Worm (Caenorhabditis elegans) whole organism, early embryonic: ENCODE measurements around the gene nspf-2.
A peak's percentile ranks its signal among the peaks of the same experiment; 100 is the strongest.

Experiments used
- B0310.2 ChIP-seq: sonication (generic microtip); optimal IDR thresholded peaks from 2 replicates; lab custom pipeline; 2016; ENCODE audit warnings: mild to moderate bottlenecking, missing genetic modification characterization, missing compliant biosample characterization
- F13C5.2 ChIP-seq: sonication (generic microtip); optimal IDR thresholded peaks from 2 replicates; lab custom pipeline; 2017; ENCODE audit warnings: mild to moderate bottlenecking, missing genetic modification characterization, inconsistent platforms, missing compliant biosample characterization
- aly-1 ChIP-seq: sonication (generic microtip); optimal IDR thresholded peaks from 2 replicates; lab custom pipeline; 2016; ENCODE audit warnings: missing genetic modification characterization, missing compliant biosample characterization
- ama-1 ChIP-seq: fragments of 150-350 bp; optimal IDR thresholded peaks from 2 replicates; lab custom pipeline; 2014
- ceh-13 ChIP-seq: fragments of 200-800 bp; sonication (Bioruptor generic); optimal IDR thresholded peaks from 2 replicates; lab custom pipeline; 2018; ENCODE audit warnings: mild to moderate bottlenecking, missing genetic modification characterization, missing compliant biosample characterization
- ceh-36 ChIP-seq: sonication (generic microtip); optimal IDR thresholded peaks from 2 replicates; lab custom pipeline; 2016; ENCODE audit warnings: missing genetic modification characterization, inconsistent platforms, missing compliant biosample characterization
- ets-7 ChIP-seq: sonication (generic microtip); optimal IDR thresholded peaks from 2 replicates; lab custom pipeline; 2016; ENCODE audit warnings: missing genotype, missing genetic modification characterization, missing compliant biosample characterization
- flt-1 ChIP-seq: fragments of 200-800 bp; sonication (Bioruptor generic); IDR thresholded peaks from 2 replicates; pipeline ENCODE4 v1.3.6; 2022; ENCODE audit warnings: missing genetic modification characterization, missing compliant biosample characterization
- hmbx-1 ChIP-seq: sonication (generic microtip); optimal IDR thresholded peaks from 2 replicates; lab custom pipeline; 2016; ENCODE audit warnings: mild to moderate bottlenecking, missing genetic modification characterization, missing compliant biosample characterization
- hmg-4 ChIP-seq: fragments of 200-800 bp; sonication (Bioruptor generic); optimal IDR thresholded peaks from 2 replicates; lab custom pipeline; 2018; ENCODE audit warnings: mild to moderate bottlenecking, missing genetic modification characterization, missing compliant biosample characterization
- hnd-1 ChIP-seq: sonication (generic microtip); optimal IDR thresholded peaks from 2 replicates; lab custom pipeline; 2016; ENCODE audit warnings: missing genetic modification characterization, missing compliant biosample characterization
- pes-1 ChIP-seq: fragments of 200-800 bp; sonication (Bioruptor generic); IDR thresholded peaks from 2 replicates; pipeline ENCODE4 v1.3.6; 2022; ENCODE audit warnings: missing genetic modification reagents, missing genetic modification characterization, missing compliant biosample characterization
- scrt-1 ChIP-seq: fragments of 200-800 bp; sonication (Bioruptor generic); IDR thresholded peaks from 2 replicates; pipeline ENCODE4 v1.3.6; 2022; ENCODE audit warnings: missing genetic modification characterization, missing compliant biosample characterization
- sea-1 ChIP-seq: fragments of 200-800 bp; sonication (Bioruptor generic); conservative IDR thresholded peaks from 2 replicates; pipeline ENCODE4 v1.3.6; 2022; ENCODE audit warnings: missing genetic modification characterization, missing compliant biosample characterization
- tbx-11 ChIP-seq: fragments of 200-800 bp; sonication (Bioruptor generic); IDR thresholded peaks from 2 replicates; pipeline ENCODE4 v1.3.6; 2022; ENCODE audit warnings: missing genetic modification characterization, missing compliant biosample characterization
- tbx-37 ChIP-seq: fragments of 200-800 bp; sonication (Bioruptor generic); conservative IDR thresholded peaks from 2 replicates; pipeline ENCODE4 v1.3.6; 2022; ENCODE audit warnings: missing genetic modification reagents, missing genetic modification characterization, missing compliant biosample characterization
- tra-4 ChIP-seq: sonication (generic microtip); optimal IDR thresholded peaks from 2 replicates; lab custom pipeline; 2017; ENCODE audit warnings: missing genetic modification characterization, missing compliant biosample characterization

Gene nspf-2

DNA sequence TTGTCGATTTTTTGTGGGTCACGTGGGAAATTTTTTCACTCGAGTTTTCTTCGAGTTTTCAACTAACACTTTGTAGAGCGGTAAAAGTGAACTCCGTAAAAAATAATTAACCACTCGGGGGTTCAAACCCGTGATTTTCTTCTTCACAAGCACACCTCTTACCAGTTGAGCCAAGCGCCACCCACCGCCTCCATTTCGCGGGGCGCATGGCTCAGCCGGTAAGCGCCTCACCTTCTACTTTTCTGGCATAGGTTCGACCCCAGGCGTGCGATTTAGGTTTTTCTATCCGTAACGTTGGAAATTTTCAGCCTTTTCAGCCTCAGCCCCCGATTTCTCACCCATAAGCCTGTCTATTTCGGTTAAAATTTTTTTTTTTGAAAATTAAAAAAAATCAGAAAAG lies 33.3 kb downstream of the nspf-2 start:
- no peak for TF ChIP-seq sea-1
- no peak for TF ChIP-seq flt-1
- no peak for TF ChIP-seq scrt-1
- no peak for TF ChIP-seq F13C5.2 (tag; lab: Kevin White, UChicago)
- TF ChIP-seq ceh-13 (GFP tag; lab: Kevin White, UChicago) = no peak
- TF ChIP-seq ets-7 (tag; lab: Kevin White, UChicago) = no peak
- no peak for TF ChIP-seq hmg-4 (GFP tag; lab: Kevin White, UChicago)
- TF ChIP-seq tbx-37 = no peak
- no peak for TF ChIP-seq hnd-1 (tag; lab: Kevin White, UChicago)
- no peak for TF ChIP-seq ceh-36 (tag; lab: Kevin White, UChicago)
- TF ChIP-seq aly-1 (tag; lab: Kevin White, UChicago) = no peak
- no peak for TF ChIP-seq tra-4 (tag; lab: Kevin White, UChicago)

DNA sequence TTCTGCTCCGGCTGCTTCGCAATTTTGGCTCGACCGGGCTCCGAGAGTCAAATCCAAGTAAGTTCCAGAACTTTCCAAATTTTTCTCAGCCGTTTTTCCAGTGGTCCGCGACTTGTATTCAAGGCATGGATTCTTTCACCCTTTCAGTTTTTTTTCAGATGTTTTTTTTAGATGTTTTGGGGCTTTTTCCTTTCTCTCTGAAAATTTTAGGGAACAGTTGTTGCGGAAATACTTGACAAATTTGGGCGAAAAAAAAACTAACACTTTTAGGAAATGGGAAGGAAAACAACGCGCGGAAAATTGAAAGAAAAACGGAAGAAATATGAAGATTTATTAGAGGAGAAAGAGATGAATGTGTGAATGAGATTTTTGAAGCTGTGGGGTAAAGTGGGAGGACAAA lies 36.8 kb downstream of the nspf-2 start, which contains the start of the genes T05A8.11 and nep-2:
T05A8.11 (minus strand) TSS at position 101 of the 400 bp plus-strand sequence.
nep-2 (minus strand) TSS at position 192 of the 400 bp plus-strand sequence.
- TF ChIP-seq pes-1 (GFP tag; lab: Robert Waterston, UW) = no peak
- TF ChIP-seq tra-4 (tag; lab: Kevin White, UChicago) = no peak
- no peak for TF ChIP-seq ets-7 (tag; lab: Kevin White, UChicago)
- no peak for TF ChIP-seq hmg-4 (GFP tag; lab: Kevin White, UChicago)
- TF ChIP-seq B0310.2 (tag; lab: Kevin White, UChicago) = no peak
- no peak for TF ChIP-seq ceh-36 (tag; lab: Kevin White, UChicago)
- no peak for TF ChIP-seq hnd-1 (tag; lab: Kevin White, UChicago)
- TF ChIP-seq hmbx-1 (tag; lab: Kevin White, UChicago) = no peak

DNA sequence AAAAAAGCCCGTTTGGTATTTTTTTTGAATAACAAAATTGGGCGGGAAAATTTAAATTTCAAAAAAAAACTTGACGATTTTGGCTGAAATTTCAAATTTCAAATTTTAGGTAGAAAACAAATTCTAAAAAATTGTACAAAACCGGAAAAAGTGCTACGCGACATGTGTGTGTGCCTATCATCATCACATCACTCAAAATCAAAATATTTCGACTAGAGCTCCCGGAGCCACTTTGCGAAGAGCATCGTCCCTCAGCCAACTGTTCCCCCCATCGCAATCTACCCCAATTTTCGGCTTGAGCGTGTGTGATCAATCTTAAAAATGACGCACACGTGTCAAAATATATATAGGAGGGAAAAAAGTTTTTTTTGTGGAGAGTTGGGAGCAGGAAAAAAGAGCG lies 38.1 kb downstream of the nspf-2 start:
- TF ChIP-seq aly-1 (tag; lab: Kevin White, UChicago) (no peak), hmbx-1 (tag; lab: Kevin White, UChicago) (no peak), hmg-4 (GFP tag; lab: Kevin White, UChicago) (no peak), flt-1 (no peak), tbx-11 (GFP tag; lab: Robert Waterston, UW) (no peak), F13C5.2 (tag; lab: Kevin White, UChicago) (no peak), scrt-1 (no peak), ceh-13 (GFP tag; lab: Kevin White, UChicago) (no peak), sea-1 (no peak), tra-4 (tag; lab: Kevin White, UChicago) (no peak), hnd-1 (tag; lab: Kevin White, UChicago) (no peak), tbx-37 (no peak), B0310.2 (tag; lab: Kevin White, UChicago) (no peak), ceh-36 (tag; lab: Kevin White, UChicago) (no peak), ama-1 (lab: Kevin White, UChicago) (no peak), ets-7 (tag; lab: Kevin White, UChicago) (no peak), pes-1 (GFP tag; lab: Robert Waterston, UW) (no peak)

DNA sequence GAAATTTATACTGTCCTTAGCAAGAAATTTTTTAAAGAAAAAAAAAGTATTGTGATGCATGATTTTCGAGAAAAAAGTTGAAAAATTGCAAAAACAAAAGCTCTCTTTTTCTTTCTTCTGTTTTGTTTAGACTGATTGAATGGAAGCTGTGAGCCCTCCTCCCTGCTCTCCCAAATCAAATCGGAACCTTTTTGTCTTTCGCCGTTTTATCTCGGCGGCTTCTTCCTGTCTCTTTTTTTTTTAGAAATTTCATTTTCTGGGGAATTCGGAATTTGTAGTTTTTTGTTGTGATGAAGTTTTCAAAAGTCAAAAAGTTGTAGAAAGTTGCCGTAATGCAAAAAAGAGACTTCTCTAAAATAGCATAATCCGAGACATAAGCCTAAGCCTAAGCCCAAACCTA lies 41.9 kb downstream of the nspf-2 start:
- no peak for TF ChIP-seq ceh-13 (GFP tag; lab: Kevin White, UChicago)
- TF ChIP-seq hnd-1 (tag; lab: Kevin White, UChicago) = no peak
- TF ChIP-seq aly-1 (tag; lab: Kevin White, UChicago) = no peak

DNA sequence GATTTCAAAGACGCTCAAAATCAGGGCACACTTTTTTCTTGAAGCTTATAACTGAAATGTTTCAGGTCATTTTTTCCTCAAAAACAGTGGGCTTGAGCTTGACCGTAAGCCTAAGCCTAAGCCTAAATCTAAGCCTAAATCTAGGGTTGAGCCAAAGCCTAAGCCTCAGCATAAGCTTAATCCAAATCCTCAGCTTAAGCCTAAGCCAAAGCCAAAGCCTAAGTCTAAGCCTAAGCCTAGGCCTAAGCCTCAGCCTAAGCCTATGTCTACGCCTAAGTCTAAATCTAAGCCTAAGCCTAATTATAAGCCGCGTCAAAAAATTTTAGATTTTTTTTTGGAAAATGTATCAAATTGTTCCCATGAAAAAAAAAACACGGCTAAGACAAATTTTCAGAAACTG lies 45.5 kb downstream of the nspf-2 start:
- peak; percentile 66 for TF ChIP-seq ceh-36 (tag; lab: Kevin White, UChicago)
- no peak for TF ChIP-seq aly-1 (tag; lab: Kevin White, UChicago)

DNA sequence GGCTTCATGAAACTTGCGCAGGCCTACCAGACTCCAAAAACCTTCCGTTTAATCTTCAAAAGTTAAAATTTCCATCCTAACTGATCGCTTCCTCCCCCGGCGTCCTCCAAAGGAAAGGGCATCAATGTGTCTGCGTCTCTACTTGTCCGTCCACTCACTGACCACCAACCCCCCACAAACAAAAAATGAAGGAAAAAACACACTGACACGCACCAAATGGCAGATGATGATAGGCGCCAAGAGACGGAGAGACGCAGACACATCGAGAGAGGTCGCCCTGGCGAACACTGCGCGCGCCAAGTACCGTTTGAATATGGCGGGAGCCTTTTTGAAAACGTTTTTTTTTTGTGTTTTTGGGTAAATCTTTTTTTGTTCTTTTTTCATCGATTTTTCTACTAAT lies 46.0 kb downstream of the nspf-2 start:
- TF ChIP-seq hmg-4 (GFP tag; lab: Kevin White, UChicago) (no peak), F13C5.2 (tag; lab: Kevin White, UChicago) (no peak), scrt-1 (0 out of 2 replicates have a peak, but pooled peaks have one; percentile 27)

DNA sequence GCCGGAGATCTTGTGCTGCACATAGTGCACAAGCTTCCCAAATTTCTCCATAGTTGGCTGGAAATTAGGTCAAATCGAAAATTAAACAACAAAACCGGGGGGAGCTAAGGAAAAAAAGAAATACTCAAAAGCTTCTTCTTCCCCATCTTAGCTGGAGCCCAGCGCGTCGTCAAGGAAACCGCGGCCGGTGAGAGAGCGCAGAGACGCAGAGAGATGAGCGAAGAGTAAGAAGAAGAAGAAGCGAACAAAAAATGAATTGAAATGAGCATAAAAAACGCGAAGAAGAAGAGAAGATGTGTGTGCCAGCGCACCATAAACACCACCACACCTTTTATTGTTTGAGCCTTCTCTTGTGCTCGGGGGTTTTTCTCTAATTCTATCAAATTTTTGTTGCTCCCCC lies 46.5 kb downstream of the nspf-2 start, which contains the start of gene wdr-31:
wdr-31 (minus strand) TSS at position 101 of the 400 bp plus-strand sequence.
- no peak for TF ChIP-seq scrt-1
- TF ChIP-seq hmbx-1 (tag; lab: Kevin White, UChicago) = no peak
- TF ChIP-seq flt-1 = no peak
- no peak for TF ChIP-seq aly-1 (tag; lab: Kevin White, UChicago)
- TF ChIP-seq hnd-1 (tag; lab: Kevin White, UChicago) = no peak
- no peak for TF ChIP-seq ceh-36 (tag; lab: Kevin White, UChicago)
- TF ChIP-seq ceh-13 (GFP tag; lab: Kevin White, UChicago) = no peak
- TF ChIP-seq ama-1 (lab: Kevin White, UChicago) = no peak
- no peak for TF ChIP-seq F13C5.2 (tag; lab: Kevin White, UChicago)
- no peak for TF ChIP-seq hmg-4 (GFP tag; lab: Kevin White, UChicago)
- TF ChIP-seq ets-7 (tag; lab: Kevin White, UChicago) = no peak
- TF ChIP-seq tbx-11 (GFP tag; lab: Robert Waterston, UW) = no peak
- no peak for TF ChIP-seq tbx-37
- no peak for TF ChIP-seq B0310.2 (tag; lab: Kevin White, UChicago)

DNA sequence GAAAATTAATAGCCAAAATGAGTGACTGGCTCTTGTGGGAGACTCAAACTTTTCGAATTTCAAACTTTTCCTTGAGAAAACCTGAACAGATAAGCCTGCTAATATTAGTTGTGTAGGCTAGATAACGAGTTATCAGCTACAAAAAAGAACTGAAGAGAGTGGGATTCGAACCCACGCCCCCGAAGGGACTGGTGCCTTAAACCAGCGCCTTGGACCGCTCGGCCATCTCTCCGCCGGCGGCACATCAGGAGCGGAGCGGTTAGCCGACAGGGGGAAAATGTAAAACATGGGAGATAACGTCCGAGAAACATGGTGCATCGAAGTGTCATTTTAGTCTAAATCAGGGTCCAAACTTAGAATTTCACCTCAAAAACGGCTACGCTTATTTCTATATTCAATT lies 46.9 kb downstream of the nspf-2 start:
- no peak for TF ChIP-seq hmg-4 (GFP tag; lab: Kevin White, UChicago)
- no peak for TF ChIP-seq B0310.2 (tag; lab: Kevin White, UChicago)
- no peak for TF ChIP-seq pes-1 (GFP tag; lab: Robert Waterston, UW)
- no peak for TF ChIP-seq hmbx-1 (tag; lab: Kevin White, UChicago)
- no peak for TF ChIP-seq aly-1 (tag; lab: Kevin White, UChicago)
- TF ChIP-seq flt-1 = no peak
- no peak for TF ChIP-seq ceh-13 (GFP tag; lab: Kevin White, UChicago)
- no peak for TF ChIP-seq sea-1
- no peak for TF ChIP-seq tbx-11 (GFP tag; lab: Robert Waterston, UW)
- TF ChIP-seq tra-4 (tag; lab: Kevin White, UChicago) = no peak
- no peak for TF ChIP-seq ets-7 (tag; lab: Kevin White, UChicago)
- TF ChIP-seq scrt-1 = no peak
- no peak for TF ChIP-seq ama-1 (lab: Kevin White, UChicago)
- TF ChIP-seq ceh-36 (tag; lab: Kevin White, UChicago) = no peak
- TF ChIP-seq hnd-1 (tag; lab: Kevin White, UChicago) = no peak
- no peak for TF ChIP-seq F13C5.2 (tag; lab: Kevin White, UChicago)
- no peak for TF ChIP-seq tbx-37
